Worm (Caenorhabditis elegans): Measurements from ENCODE around the gene srw-136.

The srw-136 gene

ce11 chrV:2996105-2996504, 14.3 kb downstream of the srw-136 start, which contains the start of gene srw-120:
srw-120 (minus strand) TSS chrV:2996205.
- TF ChIP-seq eyg-1 (tag; optimal IDR thresholded peaks at IDR 0.05), result no peak
- TF ChIP-seq elt-4 (tag; optimal IDR thresholded peaks at IDR 0.05), result no peak
- TF ChIP-seq ceh-45 (GFP tag; IDR thresholded peaks at IDR 0.05), result no peak
- no peak for TF ChIP-seq fax-1 (tag; optimal IDR thresholded peaks at IDR 0.05)
- TF ChIP-seq ceh-31 (tag; optimal IDR thresholded peaks at IDR 0.05), result no peak
- TF ChIP-seq unc-42 (tag; optimal IDR thresholded peaks at IDR 0.05), result no peak
- no peak for TF ChIP-seq fkh-10 (GFP tag; optimal IDR thresholded peaks at IDR 0.05)
- TF ChIP-seq hlh-13 (GFP tag; optimal IDR thresholded peaks at IDR 0.05), result no peak
- TF ChIP-seq ceh-19 (GFP tag; optimal IDR thresholded peaks at IDR 0.05), result no peak
- TF ChIP-seq ets-4 (tag; optimal IDR thresholded peaks at IDR 0.05), result no peak
- TF ChIP-seq hlh-8 (tag; optimal IDR thresholded peaks at IDR 0.05), result no peak
- no peak for TF ChIP-seq T23F11.4 (GFP tag; optimal IDR thresholded peaks at IDR 0.05)
- TF ChIP-seq ceh-9 (tag; optimal IDR thresholded peaks at IDR 0.05), result no peak
- no peak for TF ChIP-seq pha-4 (tag; optimal IDR thresholded peaks at IDR 0.05)
- no peak for TF ChIP-seq ceh-30 (tag; optimal IDR thresholded peaks at IDR 0.05)
- no peak for TF ChIP-seq lin-11 (tag; optimal IDR thresholded peaks at IDR 0.05)
- TF ChIP-seq ceh-18 (tag; optimal IDR thresholded peaks at IDR 0.05), result no peak

- no peak for TF ChIP-seq Y22D7AL.16 (tag; optimal IDR thresholded peaks at IDR 0.05)
- TF ChIP-seq C08G9.2 (tag; optimal IDR thresholded peaks at IDR 0.05), result no peak
- TF ChIP-seq ceh-45 (GFP tag; IDR thresholded peaks at IDR 0.05), result no peak
- no peak for TF ChIP-seq unc-86 (tag; optimal IDR thresholded peaks at IDR 0.05)
- TF ChIP-seq odd-2 (tag; optimal IDR thresholded peaks at IDR 0.05), result no peak
- no peak for TF ChIP-seq eyg-1 (tag; optimal IDR thresholded peaks at IDR 0.05)
- TF ChIP-seq ttx-3 (tag; optimal IDR thresholded peaks at IDR 0.05), result no peak
- TF ChIP-seq elt-2 (tag; optimal IDR thresholded peaks at IDR 0.05), result no peak
- no peak for TF ChIP-seq ceh-18 (tag; optimal IDR thresholded peaks at IDR 0.05)
- TF ChIP-seq lim-6 (tag; optimal IDR thresholded peaks at IDR 0.05), result no peak
Measured at ce11 chrV:2993816-2994215, 16.6 kb downstream of the srw-136 start, which contains the start of gene srw-115. srw-115 (minus strand) TSS chrV:2993916.

ce11 chrV:2992060-2992459, 18.3 kb downstream of the srw-136 start:
- TF ChIP-seq fkh-10 (GFP tag; optimal IDR thresholded peaks at IDR 0.05) (no peak), hlh-15 (tag; optimal IDR thresholded peaks at IDR 0.05) (no peak), ets-4 (tag; optimal IDR thresholded peaks at IDR 0.05) (no peak), ceh-9 (tag; optimal IDR thresholded peaks at IDR 0.05) (no peak), odd-2 (tag; optimal IDR thresholded peaks at IDR 0.05) (no peak), dmd-4 (tag; optimal IDR thresholded peaks at IDR 0.05; ENCODE audit: borderline replicate concordance) (no peak), ceh-31 (tag; optimal IDR thresholded peaks at IDR 0.05) (no peak), unc-3 (GFP tag; conservative IDR thresholded peaks at IDR 0.05) (no peak), unc-3 (tag; optimal IDR thresholded peaks at IDR 0.05) (no peak), elt-2 (tag; optimal IDR thresholded peaks at IDR 0.05) (no peak), nhr-232 (tag; optimal IDR thresholded peaks at IDR 0.05) (no peak), ceh-2 (tag; optimal IDR thresholded peaks at IDR 0.05) (no peak), Y22D7AL.16 (tag; optimal IDR thresholded peaks at IDR 0.05) (no peak), tbx-7 (tag; optimal IDR thresholded peaks at IDR 0.05) (no peak), hlh-30 (tag; optimal IDR thresholded peaks at IDR 0.05; ENCODE audit: insufficient read depth) (no peak), npax-4 (tag; optimal IDR thresholded peaks at IDR 0.05) (no peak), K09A11.1 (tag; optimal IDR thresholded peaks at IDR 0.05; ENCODE audit: insufficient read depth) (no peak), ztf-16 (tag; optimal IDR thresholded peaks at IDR 0.05) (no peak), hlh-6 (tag; optimal IDR thresholded peaks at IDR 0.05) (no peak), T23F11.4 (GFP tag; optimal IDR thresholded peaks at IDR 0.05) (no peak)

ce11 chrV:2991485-2991884, 18.9 kb downstream of the srw-136 start, which contains the start of gene srw-121:
srw-121 (minus strand) TSS chrV:2991585.
- TF ChIP-seq ceh-31 (tag; optimal IDR thresholded peaks at IDR 0.05) (no peak), F13H6.1 (tag; optimal IDR thresholded peaks at IDR 0.05) (no peak), pag-3 (tag; optimal IDR thresholded peaks at IDR 0.05; ENCODE audit: borderline replicate concordance) (no peak), ztf-16 (tag; optimal IDR thresholded peaks at IDR 0.05) (no peak), sox-2 (GFP tag; IDR thresholded peaks at IDR 0.05) (no peak), pat-9 (tag; optimal IDR thresholded peaks at IDR 0.05) (no peak), Y22D7AL.16 (tag; optimal IDR thresholded peaks at IDR 0.05) (no peak), zip-5 (tag; optimal IDR thresholded peaks at IDR 0.05) (no peak)

Measured in whole organism, late embryonic.